Worm (Caenorhabditis elegans) whole organism, L2 larva: ENCODE data around the gene prdx-6.

Source experiments
- C34F6.9 ChIP-seq: fragments of 150-350 bp; optimal IDR thresholded peaks from 2 replicates; lab custom pipeline; 2014; ENCODE audit warnings: missing biosample characterization, missing genetic modification characterization
- aly-2 ChIP-seq: fragments of 150-350 bp; optimal IDR thresholded peaks from 2 replicates; lab custom pipeline; 2014; ENCODE audit warnings: missing biosample characterization, missing genetic modification characterization
- blmp-1 ChIP-seq: sonication (generic microtip); optimal IDR thresholded peaks from 2 replicates; lab custom pipeline; 2017; ENCODE audit warnings: missing genetic modification characterization, mild to moderate bottlenecking, missing compliant biosample characterization, antibody characterized with exemption, moderate library complexity; ENCODE audit not compliant: insufficient read depth
- lsy-2 ChIP-seq, 2 experiments: fragments of 150-350 bp in 1 of 2; sonication (generic microtip) in 1 of 2; optimal IDR thresholded peaks; 2 replicates each; lab custom pipeline; 2014 to 2017; ENCODE audit warnings: missing biosample characterization in 2 of 2, missing genetic modification characterization in 2 of 2
- nhr-12 ChIP-seq: fragments of 150-350 bp; optimal IDR thresholded peaks from 2 replicates; lab custom pipeline; 2014; ENCODE audit warnings: missing biosample characterization, missing genetic modification characterization
- snpc-4 ChIP-seq: fragments of 150-350 bp; optimal IDR thresholded peaks from 2 replicates; lab custom pipeline; 2014; ENCODE audit warnings: missing biosample characterization, missing genetic modification characterization
- unc-39 ChIP-seq: fragments of 150-350 bp; optimal IDR thresholded peaks from 2 replicates; lab custom pipeline; 2014; ENCODE audit warnings: missing biosample characterization, missing genetic modification characterization

- TF ChIP-seq lsy-2 (tag; optimal IDR thresholded peaks at IDR 0.05; lab: Kevin White, UChicago) (no peak), nhr-12 (no peak), aly-2 (tag; lab: Kevin White, UChicago) (no peak), blmp-1 (no peak), C34F6.9 (tag; lab: Kevin White, UChicago) (no peak), snpc-4 (tag; lab: Kevin White, UChicago) (no peak), unc-39 (tag; lab: Kevin White, UChicago) (no peak)
Measured at ce11 chrIV:174115-174514, 44.2 kb upstream of the prdx-6 start.
